Worm (Caenorhabditis elegans) whole organism, L1 larva: ENCODE measurements around the gene teg-1.

Experiments
- C04F5.9 ChIP-seq: sonication (generic microtip); optimal IDR thresholded peaks from 2 replicates; lab custom pipeline; 2016; ENCODE audit warnings: missing genetic modification characterization, missing compliant biosample characterization
- C34B4.2 ChIP-seq: sonication (generic microtip); optimal IDR thresholded peaks from 2 replicates; lab custom pipeline; 2017; ENCODE audit warnings: mild to moderate bottlenecking, missing genetic modification characterization, missing compliant biosample characterization
- Y116A8C.19 ChIP-seq: sonication (generic microtip); optimal IDR thresholded peaks from 2 replicates; lab custom pipeline; 2016; ENCODE audit warnings: missing compliant biosample characterization, missing genetic modification characterization, borderline replicate concordance
- aha-1 ChIP-seq: fragments of 150-350 bp; optimal IDR thresholded peaks from 2 replicates; lab custom pipeline; 2014; ENCODE audit warnings: missing biosample characterization, missing genetic modification characterization
- aly-2 ChIP-seq: fragments of 150-350 bp; optimal IDR thresholded peaks from 2 replicates; lab custom pipeline; 2014; ENCODE audit warnings: missing biosample characterization, missing genetic modification characterization
- ceh-82 ChIP-seq, 3 experiments: fragments of 150-350 bp in 1 of 3; sonication (generic microtip) in 2 of 3; optimal IDR thresholded peaks; 2 replicates each; lab custom pipeline; 2014 to 2017; ENCODE audit warnings: missing biosample characterization in 3 of 3, missing genetic modification characterization in 3 of 3
- ceh-88 ChIP-seq: fragments of 200-800 bp; sonication (Bioruptor generic); IDR thresholded peaks from 2 replicates; pipeline ENCODE4 v1.3.6; 2022; ENCODE audit warnings: missing genetic modification characterization, missing compliant biosample characterization
- ces-1 ChIP-seq: fragments of 150-350 bp; optimal IDR thresholded peaks from 2 replicates; lab custom pipeline; 2014; ENCODE audit warnings: missing biosample characterization, missing genetic modification reagents, missing genetic modification characterization
- dpl-1 ChIP-seq, 3 experiments: fragments of 150-350 bp in 2 of 3; sonication (generic microtip) in 1 of 3; optimal IDR thresholded peaks; 2 replicates each; lab custom pipeline; 2014 to 2017; ENCODE audit warnings: missing biosample characterization in 3 of 3, missing genetic modification characterization in 3 of 3, missing genetic modification reagents in 3 of 3
- efl-1 ChIP-seq, 4 experiments: fragments of 150-350 bp; optimal IDR thresholded peaks in 3 of 4; peaks in 1 of 4; 1 replicate in 1 of 4; 2 replicates in 3 of 4; lab custom pipeline; 2014; ENCODE audit warnings: missing biosample characterization in 2 of 4, missing genetic modification characterization in 2 of 4, missing genetic modification reagents in 2 of 4
- elt-2 ChIP-seq: sonication (generic microtip); optimal IDR thresholded peaks from 2 replicates; lab custom pipeline; 2016; ENCODE audit warnings: missing genetic modification characterization, mild to moderate bottlenecking, inconsistent platforms, missing compliant biosample characterization, missing genetic modification reagents
- fkh-10 ChIP-seq: sonication (generic microtip); optimal IDR thresholded peaks from 2 replicates; lab custom pipeline; 2017; ENCODE audit warnings: missing biosample characterization, missing genetic modification reagents, missing genetic modification characterization
- fkh-4 ChIP-seq: sonication (generic microtip); optimal IDR thresholded peaks from 2 replicates; lab custom pipeline; 2016; ENCODE audit warnings: missing compliant biosample characterization, missing genetic modification characterization, borderline replicate concordance
- fkh-8 ChIP-seq: sonication (generic microtip); optimal IDR thresholded peaks from 2 replicates; lab custom pipeline; 2016; ENCODE audit warnings: mild to moderate bottlenecking, missing genetic modification characterization, missing compliant biosample characterization
- grh-1 ChIP-seq: fragments of 200-800 bp; sonication (Bioruptor generic); IDR thresholded peaks from 2 replicates; pipeline ENCODE4 v1.3.6; 2022; ENCODE audit warnings: missing genetic modification reagents, missing genetic modification characterization, missing compliant biosample characterization
- hlh-17 ChIP-seq: fragments of 200-800 bp; sonication (Bioruptor generic); optimal IDR thresholded peaks from 2 replicates; lab custom pipeline; 2018; ENCODE audit warnings: missing genetic modification characterization, mild to moderate bottlenecking, missing compliant biosample characterization, moderate library complexity, borderline replicate concordance
- hlh-4 ChIP-seq: sonication (generic microtip); optimal IDR thresholded peaks from 2 replicates; lab custom pipeline; 2016; ENCODE audit warnings: mild to moderate bottlenecking, missing genetic modification characterization, missing compliant biosample characterization
- lin-13 ChIP-seq: fragments of 150-350 bp; optimal IDR thresholded peaks from 2 replicates; lab custom pipeline; 2014; ENCODE audit warnings: missing biosample characterization, missing genetic modification reagents, missing genetic modification characterization
- lin-15B ChIP-seq: fragments of 150-350 bp; sonication (generic microtip); optimal IDR thresholded peaks from 3 replicates; lab custom pipeline; 2014; ENCODE audit warnings: missing biosample characterization, missing genetic modification characterization
- lir-3 ChIP-seq: sonication (generic microtip); optimal IDR thresholded peaks from 2 replicates; lab custom pipeline; 2016; ENCODE audit warnings: mild to moderate bottlenecking, missing genetic modification characterization, moderate library complexity, missing compliant biosample characterization; ENCODE audit not compliant: poor library complexity
- mab-9 ChIP-seq: fragments of 200-800 bp; sonication (Bioruptor generic); IDR thresholded peaks from 2 replicates; pipeline ENCODE4 v1.3.6; 2022; ENCODE audit warnings: missing genetic modification reagents, missing genetic modification characterization, missing compliant biosample characterization
- mdl-1 ChIP-seq, 2 experiments: fragments of 150-350 bp; optimal IDR thresholded peaks; 2 replicates each; lab custom pipeline; 2014 to 2017; ENCODE audit warnings: missing biosample characterization in 2 of 2, missing genetic modification characterization in 2 of 2, inconsistent platforms in 1 of 2
- mef-2 ChIP-seq: fragments of 150-350 bp; optimal IDR thresholded peaks from 2 replicates; lab custom pipeline; 2014; ENCODE audit warnings: missing biosample characterization, missing genetic modification characterization
- nhr-11 ChIP-seq: fragments of 150-350 bp; optimal IDR thresholded peaks from 2 replicates; lab custom pipeline; 2014; ENCODE audit warnings: missing biosample characterization, missing genetic modification characterization
- nhr-12 ChIP-seq: sonication (generic microtip); optimal IDR thresholded peaks from 2 replicates; lab custom pipeline; 2017; ENCODE audit warnings: missing biosample characterization, missing genetic modification characterization
- nhr-20 ChIP-seq: sonication (generic microtip); optimal IDR thresholded peaks from 2 replicates; lab custom pipeline; 2016; ENCODE audit warnings: mild to moderate bottlenecking, missing genetic modification characterization, missing compliant biosample characterization
- nhr-237 ChIP-seq: fragments of 150-350 bp; optimal IDR thresholded peaks from 2 replicates; lab custom pipeline; 2014; ENCODE audit warnings: missing biosample characterization, missing genetic modification characterization
- nhr-76 ChIP-seq: sonication (generic microtip); optimal IDR thresholded peaks from 2 replicates; lab custom pipeline; 2017; ENCODE audit warnings: missing biosample characterization, missing genetic modification characterization
- nhr-85 ChIP-seq: sonication (generic microtip); peaks from one replicate; lab custom pipeline; 2016; ENCODE audit warnings: missing genetic modification characterization, inconsistent platforms, missing compliant biosample characterization
- pag-3 ChIP-seq: sonication (generic microtip); optimal IDR thresholded peaks from 2 replicates; lab custom pipeline; 2017; ENCODE audit warnings: missing genetic modification characterization, mild to moderate bottlenecking, missing compliant biosample characterization, antibody characterized with exemption, borderline replicate concordance; ENCODE audit not compliant: insufficient read depth
- pqm-1 ChIP-seq: sonication (generic microtip); optimal IDR thresholded peaks from 3 replicates; lab custom pipeline; 2017; ENCODE audit warnings: missing biosample characterization, missing genetic modification characterization
- snpc-4 ChIP-seq: fragments of 150-350 bp; optimal IDR thresholded peaks from 2 replicates; lab custom pipeline; 2014; ENCODE audit warnings: missing biosample characterization, missing genetic modification characterization
- sox-4 ChIP-seq: sonication (generic microtip); optimal IDR thresholded peaks from 2 replicates; lab custom pipeline; 2016; ENCODE audit warnings: missing genetic modification characterization, missing compliant biosample characterization
- sptf-1 ChIP-seq: fragments of 150-350 bp; optimal IDR thresholded peaks from 2 replicates; lab custom pipeline; 2014; ENCODE audit warnings: missing biosample characterization, missing genetic modification characterization
- sup-37 ChIP-seq: fragments of 200-800 bp; sonication (Bioruptor generic); optimal IDR thresholded peaks from 2 replicates; lab custom pipeline; 2018; ENCODE audit warnings: mild to moderate bottlenecking, missing genetic modification characterization, missing compliant biosample characterization
- swsn-7 ChIP-seq: sonication (generic microtip); optimal IDR thresholded peaks from 2 replicates; lab custom pipeline; 2016; ENCODE audit warnings: missing genetic modification characterization, missing compliant biosample characterization
- tlp-1 ChIP-seq: fragments of 150-350 bp; optimal IDR thresholded peaks from 2 replicates; lab custom pipeline; 2014; ENCODE audit warnings: missing biosample characterization, missing genetic modification characterization
- unc-130 ChIP-seq: fragments of 150-350 bp; optimal IDR thresholded peaks from 2 replicates; lab custom pipeline; 2017; ENCODE audit warnings: missing biosample characterization, missing genetic modification characterization, inconsistent platforms
- unc-30 ChIP-seq: sonication (generic microtip); optimal IDR thresholded peaks from 2 replicates; lab custom pipeline; 2017; ENCODE audit warnings: missing biosample characterization, missing genetic modification characterization
- unc-86 ChIP-seq: sonication (generic microtip); optimal IDR thresholded peaks from 2 replicates; lab custom pipeline; 2016; ENCODE audit warnings: missing genetic modification characterization, missing compliant biosample characterization
- unc-98 ChIP-seq: fragments of 200-800 bp; sonication (Bioruptor generic); IDR thresholded peaks from 2 replicates; pipeline ENCODE4 v1.3.6; 2022; ENCODE audit warnings: missing genetic modification characterization, missing compliant biosample characterization
- vab-15 ChIP-seq: sonication (generic microtip); optimal IDR thresholded peaks from 2 replicates; lab custom pipeline; 2017; ENCODE audit warnings: missing genotype, mild to moderate bottlenecking, missing genetic modification characterization, missing compliant biosample characterization
- xbp-1 ChIP-seq: sonication (generic microtip); optimal IDR thresholded peaks from 2 replicates; lab custom pipeline; 2016; ENCODE audit warnings: missing genetic modification characterization, missing compliant biosample characterization
- ztf-11 ChIP-seq, 2 experiments: sonication (generic microtip); optimal IDR thresholded peaks; 2 replicates each; lab custom pipeline; 2016 to 2017; ENCODE audit warnings: missing genetic modification characterization in 2 of 2, missing biosample characterization in 1 of 2, missing compliant biosample characterization in 1 of 2

The teg-1 gene

ce11 chrIII:11334346-11334745 is 16.3 kb upstream of the teg-1 start (continued):
- TF ChIP-seq swsn-7 (peak; percentile 32), grh-1 (GFP tag; lab: Robert Waterston, UW) (no peak), sup-37 (GFP tag; lab: Kevin White, UChicago) (no peak), Y116A8C.19 (tag; lab: Kevin White, UChicago) (no peak), mef-2 (no peak), tlp-1 (tag; lab: Kevin White, UChicago) (no peak), nhr-11 (no peak), nhr-76 (no peak), aha-1 (no peak), elt-2 (tag; lab: Kevin White, UChicago) (no peak), nhr-12 (tag; lab: Kevin White, UChicago) (no peak), unc-86 (tag; lab: Kevin White, UChicago) (peak; percentile 45), snpc-4 (tag; lab: Kevin White, UChicago) (no peak), mdl-1 (tag; optimal IDR thresholded peaks at IDR 0.05; lab: Kevin White, UChicago) (no peak), pag-3 (tag; lab: Kevin White, UChicago) (no peak), hlh-17 (GFP tag; lab: Kevin White, UChicago) (no peak), vab-15 (tag; lab: Kevin White, UChicago) (no peak), unc-130 (tag; lab: Kevin White, UChicago) (no peak)

ce11 chrIII:11333032-11333732 is 15.2 kb upstream of the teg-1 start, which contains the start of gene T28D6.5:
Gene T28D6.5 (plus strand): TSS chrIII:11333682.
- no peak for TF ChIP-seq unc-30 (tag; lab: Kevin White, UChicago)
- TF ChIP-seq lir-3 (tag; lab: Kevin White, UChicago): no peak
- TF ChIP-seq mab-9 (GFP tag; lab: Robert Waterston, UW): no peak
- no peak for TF ChIP-seq xbp-1
- TF ChIP-seq ztf-11 (tag; optimal IDR thresholded peaks at IDR 0.05; lab: Kevin White, UChicago): no peak
- TF ChIP-seq dpl-1 (GFP tag; optimal IDR thresholded peaks at IDR 0.05; lab: Kevin White, UChicago): no peak
- no peak for TF ChIP-seq unc-98 (GFP tag; lab: Robert Waterston, UW)
- no peak for TF ChIP-seq fkh-10 (GFP tag; lab: Kevin White, UChicago)
- TF ChIP-seq C34B4.2 (tag; lab: Kevin White, UChicago): no peak
- no peak for TF ChIP-seq unc-86 (tag; lab: Kevin White, UChicago)
- no peak for TF ChIP-seq lin-13 (GFP tag; lab: Kevin White, UChicago)
- no peak for TF ChIP-seq lin-15B
- TF ChIP-seq ces-1: no peak
- TF ChIP-seq C04F5.9: no peak
- no peak for TF ChIP-seq nhr-20 (tag; lab: Kevin White, UChicago)
- TF ChIP-seq aha-1: no peak
- no peak for TF ChIP-seq tlp-1 (tag; lab: Kevin White, UChicago)

ce11 chrIII:11332306-11332705 is 14.3 kb upstream of the teg-1 start:
- TF ChIP-seq lin-15B: no peak
- TF ChIP-seq, all 84 proteins: peak for 0

- TF ChIP-seq hlh-4 (tag; lab: Kevin White, UChicago): no peak
- no peak for TF ChIP-seq nhr-12 (tag; lab: Kevin White, UChicago)
- no peak for TF ChIP-seq nhr-20 (tag; lab: Kevin White, UChicago)
- TF ChIP-seq sox-4: no peak
- TF ChIP-seq vab-15 (tag; lab: Kevin White, UChicago): no peak
- TF ChIP-seq fkh-4: no peak
- TF ChIP-seq nhr-85 (tag; lab: Kevin White, UChicago): peak; percentile 12
- no peak for TF ChIP-seq ceh-88
- TF ChIP-seq xbp-1: no peak
- TF ChIP-seq nhr-76: no peak
- no peak for TF ChIP-seq mef-2
- no peak for TF ChIP-seq elt-2 (tag; lab: Kevin White, UChicago)
- TF ChIP-seq swsn-7: no peak
- no peak for TF ChIP-seq C34B4.2 (tag; lab: Kevin White, UChicago)
- TF ChIP-seq sptf-1: no peak
- no peak for TF ChIP-seq aly-2 (tag; lab: Kevin White, UChicago)
- TF ChIP-seq ceh-82 (tag; optimal IDR thresholded peaks at IDR 0.05; lab: Kevin White, UChicago): no peak
- TF ChIP-seq unc-130 (tag; lab: Kevin White, UChicago): no peak
- TF ChIP-seq fkh-8: no peak
- no peak for TF ChIP-seq ztf-11 (tag; optimal IDR thresholded peaks at IDR 0.05; lab: Kevin White, UChicago)
- no peak for TF ChIP-seq Y116A8C.19 (tag; lab: Kevin White, UChicago)
- TF ChIP-seq efl-1 (optimal IDR thresholded peaks at IDR 0.05; lab: Kevin White, UChicago): no peak
- TF ChIP-seq efl-1 (GFP tag; optimal IDR thresholded peaks at IDR 0.05 in 1 of 2; lab: Kevin White, UChicago): peak in 1 of 2 experiments; percentile 64
- TF ChIP-seq pqm-1 (tag; lab: Kevin White, UChicago): no peak
- TF ChIP-seq lin-15B: no peak
- no peak for TF ChIP-seq nhr-237 (tag; lab: Kevin White, UChicago)
- TF ChIP-seq lin-13 (GFP tag; lab: Kevin White, UChicago): no peak
Observed at ce11 chrIII:11324093-11324492, 6.1 kb upstream of the teg-1 start.
